Worm (Caenorhabditis elegans) whole organism, midembryonic: ENCODE results near the gene rab-19.

Experiments
- cog-1 ChIP-seq: sonication (generic microtip); optimal IDR thresholded peaks from 2 replicates; lab custom pipeline; 2016; ENCODE audit warnings: missing genetic modification characterization, missing compliant biosample characterization
- flt-1 ChIP-seq: fragments of 200-800 bp; sonication (Bioruptor generic); IDR thresholded peaks from 2 replicates; pipeline ENCODE4 v1.3.6; 2022; ENCODE audit warnings: missing genetic modification characterization, missing compliant biosample characterization
- klf-2 ChIP-seq: fragments of 200-800 bp; sonication (Bioruptor generic); conservative IDR thresholded peaks from 2 replicates; pipeline ENCODE4 v1.3.6; 2022; ENCODE audit warnings: missing genetic modification reagents, missing genetic modification characterization, missing compliant biosample characterization
- med-1 ChIP-seq: sonication (generic microtip); optimal IDR thresholded peaks from 2 replicates; lab custom pipeline; 2017; ENCODE audit warnings: missing genetic modification characterization, mild to moderate bottlenecking, missing compliant biosample characterization, antibody characterized with exemption, missing genetic modification reagents; ENCODE audit not compliant: insufficient read depth
- ref-1 ChIP-seq: fragments of 200-800 bp; sonication (Bioruptor generic); conservative IDR thresholded peaks from 2 replicates; pipeline ENCODE4 v1.3.6; 2022; ENCODE audit warnings: missing genetic modification reagents, missing genetic modification characterization, missing compliant biosample characterization
- tab-1 ChIP-seq: fragments of 200-800 bp; sonication (Bioruptor generic); IDR thresholded peaks from 2 replicates; pipeline ENCODE4 v1.3.6; 2022; ENCODE audit warnings: missing genetic modification characterization, missing compliant biosample characterization
- ztf-29 ChIP-seq: fragments of 200-800 bp; sonication (Bioruptor generic); IDR thresholded peaks from 2 replicates; pipeline ENCODE4 v1.3.6; 2022; ENCODE audit warnings: missing genetic modification reagents, missing genetic modification characterization, missing compliant biosample characterization

ce11 chrIV:13393246-13393716 is 9.1 kb upstream of the rab-19 start:
- TF ChIP-seq flt-1 (GFP tag; lab: Robert Waterston, UW) = no peak
- TF ChIP-seq ztf-29 (GFP tag; lab: Robert Waterston, UW) = no peak
- TF ChIP-seq tab-1 = no peak
- no peak for TF ChIP-seq ref-1
- TF ChIP-seq cog-1 (tag; lab: Kevin White, UChicago) = no peak
- no peak for TF ChIP-seq med-1 (GFP tag; lab: Kevin White, UChicago)
- no peak for TF ChIP-seq klf-2
